Worm (Caenorhabditis elegans) whole organism, young adult: ENCODE results near the gene cutl-16.

Experiments used
- B0019.2 ChIP-seq: fragments of 200-800 bp; sonication (Bioruptor generic); conservative IDR thresholded peaks from 2 replicates; pipeline ENCODE4 v1.3.6; 2022; ENCODE audit warnings: missing genetic modification reagents, missing genetic modification characterization, missing compliant biosample characterization
- B0035.1 ChIP-seq: sonication (generic microtip); optimal IDR thresholded peaks from 2 replicates; lab custom pipeline; 2016; ENCODE audit warnings: missing genetic modification characterization, mild to moderate bottlenecking, missing compliant biosample characterization, missing genotype, missing genetic modification reagents
- B0336.3 ChIP-seq: fragments of 200-800 bp; sonication (Bioruptor generic); IDR thresholded peaks from 2 replicates; pipeline ENCODE4 v1.3.6; 2022; ENCODE audit warnings: missing genetic modification characterization, missing compliant biosample characterization
- C06A6.2 ChIP-seq: fragments of 200-800 bp; sonication (Bioruptor generic); conservative IDR thresholded peaks from 2 replicates; pipeline ENCODE4 v1.3.6; 2022; ENCODE audit warnings: missing genetic modification characterization, missing compliant biosample characterization
- C17E4.6 ChIP-seq: fragments of 200-800 bp; sonication (Bioruptor generic); IDR thresholded peaks from 2 replicates; pipeline ENCODE4 v1.3.6; 2022; ENCODE audit warnings: missing genetic modification reagents, missing genetic modification characterization, missing compliant biosample characterization
- F23B12.7 ChIP-seq: sonication (generic microtip); optimal IDR thresholded peaks from 2 replicates; lab custom pipeline; 2017; ENCODE audit warnings: missing genetic modification characterization, mild to moderate bottlenecking, missing compliant biosample characterization, antibody characterized with exemption, moderate library complexity; ENCODE audit not compliant: insufficient read depth
- K12H6.12 ChIP-seq: fragments of 200-800 bp; sonication (Bioruptor generic); optimal IDR thresholded peaks from 2 replicates; lab custom pipeline; 2018; ENCODE audit warnings: mild to moderate bottlenecking, missing genetic modification characterization, missing compliant biosample characterization
- T07F8.4 ChIP-seq: sonication (generic microtip); optimal IDR thresholded peaks from 2 replicates; lab custom pipeline; 2016; ENCODE audit warnings: mild to moderate bottlenecking, missing genetic modification characterization, moderate library complexity, missing compliant biosample characterization
- Y56A3A.18 ChIP-seq: fragments of 200-800 bp; sonication (Bioruptor generic); IDR thresholded peaks from 2 replicates; pipeline ENCODE4 v1.3.6; 2022; ENCODE audit warnings: missing genetic modification reagents, missing genetic modification characterization, missing compliant biosample characterization
- Y67H2A.10 ChIP-seq: fragments of 200-800 bp; sonication (Bioruptor generic); conservative IDR thresholded peaks from 2 replicates; pipeline ENCODE4 v1.3.6; 2022; ENCODE audit warnings: missing genetic modification reagents, missing genetic modification characterization, missing compliant biosample characterization
- akir-1 ChIP-seq: fragments of 200-800 bp; sonication (Bioruptor generic); optimal IDR thresholded peaks from 2 replicates; lab custom pipeline; 2018; ENCODE audit warnings: mild to moderate bottlenecking, missing genetic modification characterization, moderate library complexity, missing compliant biosample characterization
- ama-1 ChIP-seq, 3 experiments: fragments of 150-350 bp in 1 of 3; sonication (generic microtip) in 2 of 3; optimal IDR thresholded peaks; 2 replicates each; lab custom pipeline; 2014 to 2018; ENCODE audit warnings: missing biosample characterization in 2 of 3, missing genetic modification characterization in 2 of 3, missing genetic modification reagents in 2 of 3
- attf-3 ChIP-seq: fragments of 200-800 bp; sonication (Bioruptor generic); conservative IDR thresholded peaks from 2 replicates; pipeline ENCODE4 v1.3.6; 2022; ENCODE audit warnings: missing genetic modification reagents, missing genetic modification characterization, missing compliant biosample characterization
- bed-1 ChIP-seq: fragments of 200-800 bp; sonication (Bioruptor generic); IDR thresholded peaks from 2 replicates; pipeline ENCODE4 v1.3.6; 2022; ENCODE audit warnings: missing genetic modification reagents, missing genetic modification characterization, missing compliant biosample characterization
- bed-2 ChIP-seq: fragments of 200-800 bp; sonication (Bioruptor generic); IDR thresholded peaks from 2 replicates; pipeline ENCODE4 v1.3.6; 2022; ENCODE audit warnings: missing genetic modification reagents, missing genetic modification characterization, missing compliant biosample characterization
- cebp-1 ChIP-seq, 2 experiments: fragments of 200-800 bp in 1 of 2; sonication (Bioruptor generic) in 1 of 2; sonication (generic microtip) in 1 of 2; IDR thresholded peaks in 1 of 2; optimal IDR thresholded peaks in 1 of 2; 2 replicates each; pipeline versions ENCODE4 v1.3.6 to Lab custom; 2017 to 2022; ENCODE audit warnings: missing compliant biosample characterization in 2 of 2, missing genetic modification characterization in 2 of 2, mild to moderate bottlenecking in 1 of 2, missing genetic modification reagents in 1 of 2, moderate library complexity in 1 of 2
- ceh-100 ChIP-seq: fragments of 200-800 bp; sonication (Bioruptor generic); IDR thresholded peaks from 2 replicates; pipeline ENCODE4 v1.3.6; 2022; ENCODE audit warnings: missing genetic modification reagents, missing genetic modification characterization, missing compliant biosample characterization
- ceh-27 ChIP-seq: fragments of 200-800 bp; sonication (Bioruptor generic); optimal IDR thresholded peaks from 2 replicates; lab custom pipeline; 2018; ENCODE audit warnings: mild to moderate bottlenecking, missing genetic modification characterization, moderate library complexity, missing compliant biosample characterization
- ceh-58 ChIP-seq: fragments of 200-800 bp; sonication (Bioruptor generic); IDR thresholded peaks from 2 replicates; pipeline ENCODE4 v1.3.6; 2022; ENCODE audit warnings: missing genetic modification characterization, missing compliant biosample characterization
- ceh-91 ChIP-seq: fragments of 200-800 bp; sonication (Bioruptor generic); IDR thresholded peaks from 2 replicates; pipeline ENCODE4 v1.3.6; 2022; ENCODE audit warnings: missing genetic modification reagents, missing genetic modification characterization, missing compliant biosample characterization
- dox-1 ChIP-seq: fragments of 200-800 bp; sonication (Bioruptor generic); IDR thresholded peaks from 2 replicates; pipeline ENCODE4 v1.3.6; 2022; ENCODE audit warnings: missing genetic modification reagents, missing genetic modification characterization, missing compliant biosample characterization
- egl-18 ChIP-seq: fragments of 200-800 bp; sonication (Bioruptor generic); IDR thresholded peaks from 2 replicates; pipeline ENCODE4 v1.3.6; 2022; ENCODE audit warnings: missing genetic modification reagents, missing genetic modification characterization, missing compliant biosample characterization
- egl-44 ChIP-seq: fragments of 200-800 bp; sonication (Bioruptor generic); IDR thresholded peaks from 2 replicates; pipeline ENCODE4 v1.3.6; 2022; ENCODE audit warnings: missing genetic modification reagents, missing genetic modification characterization, missing compliant biosample characterization
- him-1 ChIP-seq: sonication (generic microtip); optimal IDR thresholded peaks from 2 replicates; lab custom pipeline; 2016; ENCODE audit warnings: missing genotype, missing genetic modification reagents, missing genetic modification characterization, missing compliant biosample characterization
- hmg-1.2 ChIP-seq: fragments of 200-800 bp; sonication (Bioruptor generic); IDR thresholded peaks from 2 replicates; pipeline ENCODE4 v1.3.6; 2022; ENCODE audit warnings: missing genetic modification reagents, missing genetic modification characterization, missing compliant biosample characterization
- hrde-1 ChIP-seq: sonication (generic microtip); optimal IDR thresholded peaks from 2 replicates; lab custom pipeline; 2016; ENCODE audit warnings: missing genetic modification characterization, mild to moderate bottlenecking, missing compliant biosample characterization, moderate library complexity, missing genotype, missing genetic modification reagents, borderline replicate concordance
- let-526 ChIP-seq: fragments of 200-800 bp; sonication (Bioruptor generic); IDR thresholded peaks from 2 replicates; pipeline ENCODE4 v1.3.6; 2022; ENCODE audit warnings: missing genetic modification reagents, missing genetic modification characterization, missing compliant biosample characterization
- lin-26 ChIP-seq: fragments of 200-800 bp; sonication (Bioruptor generic); IDR thresholded peaks from 2 replicates; pipeline ENCODE4 v1.3.6; 2022; ENCODE audit warnings: missing genetic modification reagents, missing genetic modification characterization, missing compliant biosample characterization
- lsy-27 ChIP-seq: sonication (generic microtip); optimal IDR thresholded peaks from 2 replicates; lab custom pipeline; 2017; ENCODE audit warnings: missing genetic modification characterization, mild to moderate bottlenecking, missing compliant biosample characterization, antibody characterized with exemption, missing genotype, borderline replicate concordance; ENCODE audit not compliant: insufficient read depth
- madf-10 ChIP-seq: sonication (generic microtip); optimal IDR thresholded peaks from 2 replicates; lab custom pipeline; 2016; ENCODE audit warnings: mild to moderate bottlenecking, missing genetic modification characterization, missing compliant biosample characterization
- madf-6 ChIP-seq: fragments of 200-800 bp; sonication (Bioruptor generic); IDR thresholded peaks from 2 replicates; pipeline ENCODE4 v1.3.6; 2022; ENCODE audit warnings: missing genetic modification reagents, missing genetic modification characterization, missing compliant biosample characterization
- mcd-1 ChIP-seq: fragments of 200-800 bp; sonication (Bioruptor generic); IDR thresholded peaks from 2 replicates; pipeline ENCODE4 v1.3.6; 2022; ENCODE audit warnings: missing genetic modification reagents, missing genetic modification characterization, missing compliant biosample characterization
- mes-4 ChIP-seq: sonication (generic microtip); optimal IDR thresholded peaks from 2 replicates; lab custom pipeline; 2016; ENCODE audit warnings: missing genotype, missing genetic modification characterization, missing compliant biosample characterization
- nfya-2 ChIP-seq: fragments of 200-800 bp; sonication (Bioruptor generic); IDR thresholded peaks from 2 replicates; pipeline ENCODE4 v1.3.6; 2022; ENCODE audit warnings: missing genetic modification reagents, missing genetic modification characterization, missing compliant biosample characterization
- nfyb-1 ChIP-seq: fragments of 200-800 bp; sonication (Bioruptor generic); IDR thresholded peaks from 2 replicates; pipeline ENCODE4 v1.3.6; 2022; ENCODE audit warnings: missing genetic modification reagents, missing genetic modification characterization, missing compliant biosample characterization
- nhr-120 ChIP-seq: fragments of 200-800 bp; sonication (Bioruptor generic); IDR thresholded peaks from 2 replicates; pipeline ENCODE4 v1.3.6; 2022; ENCODE audit warnings: missing genetic modification characterization, missing compliant biosample characterization
- nhr-80 ChIP-seq: sonication (generic microtip); optimal IDR thresholded peaks from 2 replicates; lab custom pipeline; 2016; ENCODE audit warnings: missing genetic modification characterization, missing compliant biosample characterization
- rpc-1 ChIP-seq, 2 experiments: fragments of 150-350 bp in 1 of 2; sonication (generic microtip) in 1 of 2; optimal IDR thresholded peaks; 2 replicates each; lab custom pipeline; 2014 to 2018; ENCODE audit warnings: missing biosample characterization in 1 of 2, missing genetic modification characterization in 1 of 2, missing genetic modification reagents in 1 of 2, missing genotype in 1 of 2
- snpc-3.4 ChIP-seq: sonication (generic microtip); optimal IDR thresholded peaks from 2 replicates; lab custom pipeline; 2017; ENCODE audit warnings: missing genetic modification characterization, mild to moderate bottlenecking, missing compliant biosample characterization, antibody characterized with exemption, moderate library complexity, missing genotype, missing genetic modification reagents
- snpc-4 ChIP-seq, 5 experiments: fragments of 150-350 bp in 1 of 5; sonication (generic microtip) in 4 of 5; optimal IDR thresholded peaks; 2 replicates each; lab custom pipeline; 2014 to 2018; ENCODE audit warnings: missing genetic modification characterization in 5 of 5, missing biosample characterization in 3 of 5, antibody characterized with exemption in 2 of 5, mild to moderate bottlenecking in 2 of 5, missing compliant biosample characterization in 2 of 5, missing genotype in 2 of 5, moderate library complexity in 2 of 5, missing genetic modification reagents in 1 of 5
- somi-1 ChIP-seq: fragments of 200-800 bp; sonication (Bioruptor generic); optimal IDR thresholded peaks from 2 replicates; lab custom pipeline; 2018; ENCODE audit warnings: mild to moderate bottlenecking, missing genetic modification characterization, missing compliant biosample characterization
- sptf-2 ChIP-seq: fragments of 200-800 bp; sonication (Bioruptor generic); optimal IDR thresholded peaks from 2 replicates; lab custom pipeline; 2018; ENCODE audit warnings: mild to moderate bottlenecking, missing genetic modification characterization, missing compliant biosample characterization
- zfh-2 ChIP-seq: fragments of 200-800 bp; sonication (Bioruptor generic); conservative IDR thresholded peaks from 2 replicates; pipeline ENCODE4 v1.3.6; 2022; ENCODE audit warnings: missing genetic modification reagents, missing genetic modification characterization, missing compliant biosample characterization
- ztf-18 ChIP-seq: sonication (generic microtip); optimal IDR thresholded peaks from 2 replicates; lab custom pipeline; 2016; ENCODE audit warnings: missing genotype, mild to moderate bottlenecking, missing genetic modification characterization, missing compliant biosample characterization
- ztf-22 ChIP-seq: fragments of 200-800 bp; sonication (Bioruptor generic); optimal IDR thresholded peaks from 2 replicates; lab custom pipeline; 2018; ENCODE audit warnings: mild to moderate bottlenecking, missing genetic modification characterization, moderate library complexity, missing compliant biosample characterization
- ztf-3 ChIP-seq: fragments of 200-800 bp; sonication (Bioruptor generic); optimal IDR thresholded peaks from 2 replicates; lab custom pipeline; 2018; ENCODE audit warnings: mild to moderate bottlenecking, missing genetic modification characterization, missing compliant biosample characterization

Gene cutl-16

DNA sequence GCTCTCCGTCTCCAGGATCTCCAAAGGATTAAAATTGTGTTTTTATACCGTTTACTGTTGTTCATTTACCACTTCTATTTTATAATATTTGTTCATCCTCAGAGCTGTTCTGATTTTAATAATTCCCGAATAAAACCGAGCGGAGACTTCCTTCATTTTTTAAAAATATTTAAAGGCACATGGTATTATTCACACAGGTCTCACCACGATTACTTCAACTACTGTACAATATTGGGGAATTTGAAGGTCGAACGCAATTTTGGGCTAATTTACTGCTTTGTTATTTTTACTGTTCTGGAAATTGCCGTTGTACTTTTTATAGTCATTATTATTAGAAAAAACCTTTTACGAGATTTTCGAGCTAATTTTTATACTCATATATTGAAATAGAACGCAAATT lies 50.0 kb downstream of the cutl-16 start (continued):
- peak; percentile 49 for TF ChIP-seq ceh-100 (GFP tag; lab: Robert Waterston, UW)
- TF ChIP-seq ztf-18 (tag; lab: Kevin White, UChicago): no peak
- no peak for TF ChIP-seq snpc-4 (GFP tag; optimal IDR thresholded peaks at IDR 0.05; lab: Kevin White, UChicago)
- TF ChIP-seq snpc-4 (tag; optimal IDR thresholded peaks at IDR 0.05; lab: Kevin White, UChicago): no peak
- TF ChIP-seq dox-1: no peak
- no peak for TF ChIP-seq bed-1
- TF ChIP-seq egl-18 (GFP tag; lab: Robert Waterston, UW): no peak
- TF ChIP-seq nfyb-1 (GFP tag; lab: Robert Waterston, UW): peak; percentile 71
- TF ChIP-seq him-1 (tag; lab: Kevin White, UChicago): no peak
- TF ChIP-seq somi-1: no peak
- no peak for TF ChIP-seq nhr-80 (tag; lab: Kevin White, UChicago)
- TF ChIP-seq ceh-27: no peak
- no peak for TF ChIP-seq Y56A3A.18 (GFP tag; lab: Robert Waterston, UW)
- peak; percentile 44; the same call in 1 of the 2 replicates for TF ChIP-seq B0019.2 (GFP tag; lab: Robert Waterston, UW)
- peak; percentile 27 for TF ChIP-seq mes-4
- TF ChIP-seq nfya-2 (GFP tag; lab: Robert Waterston, UW): no peak
- no peak for TF ChIP-seq nhr-120
- TF ChIP-seq snpc-3.4 (tag; lab: Kevin White, UChicago): peak; percentile 42
- 0 out of 2 replicates have a peak, but pooled peaks have one; percentile 66 for TF ChIP-seq C17E4.6
- TF ChIP-seq madf-10 (tag; lab: Kevin White, UChicago): no peak
- TF ChIP-seq bed-2: no peak
- peak; percentile 6 for TF ChIP-seq T07F8.4 (tag; lab: Kevin White, UChicago)
- no peak for TF ChIP-seq K12H6.12 (tag; lab: Kevin White, UChicago)
- TF ChIP-seq attf-3 (GFP tag; lab: Robert Waterston, UW): no peak
- TF ChIP-seq sptf-2 (GFP tag; lab: Kevin White, UChicago): no peak
- 0 out of 2 replicates have a peak, but pooled peaks have one; percentile 48 for TF ChIP-seq egl-44 (GFP tag; lab: Robert Waterston, UW)
- TF ChIP-seq lsy-27 (tag; lab: Kevin White, UChicago): no peak
- TF ChIP-seq B0336.3: peak; percentile 28; the same call in 1 of the 2 replicates
- no peak for TF ChIP-seq ama-1 (optimal IDR thresholded peaks at IDR 0.05; lab: Kevin White, UChicago)
- TF ChIP-seq ama-1 (GFP tag; optimal IDR thresholded peaks at IDR 0.05; lab: Kevin White, UChicago): peak in 1 of 2 experiments; percentile 69
- no peak for TF ChIP-seq mcd-1 (GFP tag; lab: Robert Waterston, UW)
- TF ChIP-seq Y67H2A.10 (GFP tag; lab: Robert Waterston, UW): no peak
- no peak for TF ChIP-seq ztf-22 (GFP tag; lab: Kevin White, UChicago)
- peak; percentile 73 for TF ChIP-seq lin-26 (GFP tag; lab: Robert Waterston, UW)
- peak; percentile 56 for TF ChIP-seq ceh-91
- TF ChIP-seq let-526 (GFP tag; lab: Robert Waterston, UW): no peak
- TF ChIP-seq F23B12.7: peak; percentile 82
- TF ChIP-seq madf-6: peak; percentile 86
- no peak for TF ChIP-seq zfh-2 (GFP tag; lab: Robert Waterston, UW)
- TF ChIP-seq B0035.1: no peak
- no peak for TF ChIP-seq ztf-3 (GFP tag; lab: Kevin White, UChicago)
- 0 out of 2 replicates have a peak, but pooled peaks have one; percentile 18 for TF ChIP-seq ceh-58
- no peak for TF ChIP-seq akir-1 (GFP tag; lab: Kevin White, UChicago)
- 0 out of 2 replicates have a peak, but pooled peaks have one; percentile 18 for TF ChIP-seq cebp-1 (GFP tag; IDR thresholded peaks at IDR 0.05; lab: Robert Waterston, UW)
- TF ChIP-seq cebp-1 (tag; optimal IDR thresholded peaks at IDR 0.05; lab: Kevin White, UChicago): peak; percentile 50
- no peak for TF ChIP-seq C06A6.2 (GFP tag; lab: Robert Waterston, UW)
- TF ChIP-seq hmg-1.2 (GFP tag; lab: Robert Waterston, UW): peak; percentile 51
- peak; percentile 81 for TF ChIP-seq hrde-1
- no peak for TF ChIP-seq rpc-1 (optimal IDR thresholded peaks at IDR 0.05; lab: Kevin White, UChicago)
- no peak for TF ChIP-seq rpc-1 (tag; optimal IDR thresholded peaks at IDR 0.05; lab: Kevin White, UChicago)
